Worm (Caenorhabditis elegans): ENCODE results near the gene col-151.
A peak's percentile ranks its signal among the peaks of the same experiment; 100 is the strongest.

col-151 gene

ce11 chrV:10395173-10395766, at the start of gene col-151, which contains the start of gene ugt-1:
TSS of gene col-151 (minus strand) at chrV:10395223.
TSS of gene ugt-1 (plus strand) at chrV:10395663.
- no peak for TF ChIP-seq unc-120 (tag; optimal IDR thresholded peaks at IDR 0.05; ENCODE audit: poor library complexity, severe bottlenecking)
- TF ChIP-seq M03D4.4 (tag; optimal IDR thresholded peaks at IDR 0.05) = no peak
- TF ChIP-seq ceh-83 (GFP tag; optimal IDR thresholded peaks at IDR 0.05) = no peak
- TF ChIP-seq ham-2 (GFP tag; optimal IDR thresholded peaks at IDR 0.05) = no peak
- no peak for TF ChIP-seq pha-4 (tag; optimal IDR thresholded peaks at IDR 0.05)
- no peak for TF ChIP-seq lsy-2 (tag; optimal IDR thresholded peaks at IDR 0.05)
- no peak for TF ChIP-seq snpc-4 (tag; optimal IDR thresholded peaks at IDR 0.05)
- no peak for TF ChIP-seq elt-1 (tag; optimal IDR thresholded peaks at IDR 0.05; ENCODE audit: borderline replicate concordance, insufficient read depth)
- TF ChIP-seq sptf-1 (tag; optimal IDR thresholded peaks at IDR 0.05) = no peak
- no peak for TF ChIP-seq unc-62 (GFP tag; optimal IDR thresholded peaks at IDR 0.05)
- no peak for TF ChIP-seq hlh-1 (tag; optimal IDR thresholded peaks at IDR 0.05)
- no peak for TF ChIP-seq bed-3 (GFP tag; optimal IDR thresholded peaks at IDR 0.05)
- no peak for TF ChIP-seq ceh-43 (GFP tag; optimal IDR thresholded peaks at IDR 0.05)
- TF ChIP-seq sem-2 (GFP tag; optimal IDR thresholded peaks at IDR 0.05) = no peak
- TF ChIP-seq tbx-8 (GFP tag; optimal IDR thresholded peaks at IDR 0.05) = no peak
- TF ChIP-seq mls-2 (tag; optimal IDR thresholded peaks at IDR 0.05) = no peak

DNA sequence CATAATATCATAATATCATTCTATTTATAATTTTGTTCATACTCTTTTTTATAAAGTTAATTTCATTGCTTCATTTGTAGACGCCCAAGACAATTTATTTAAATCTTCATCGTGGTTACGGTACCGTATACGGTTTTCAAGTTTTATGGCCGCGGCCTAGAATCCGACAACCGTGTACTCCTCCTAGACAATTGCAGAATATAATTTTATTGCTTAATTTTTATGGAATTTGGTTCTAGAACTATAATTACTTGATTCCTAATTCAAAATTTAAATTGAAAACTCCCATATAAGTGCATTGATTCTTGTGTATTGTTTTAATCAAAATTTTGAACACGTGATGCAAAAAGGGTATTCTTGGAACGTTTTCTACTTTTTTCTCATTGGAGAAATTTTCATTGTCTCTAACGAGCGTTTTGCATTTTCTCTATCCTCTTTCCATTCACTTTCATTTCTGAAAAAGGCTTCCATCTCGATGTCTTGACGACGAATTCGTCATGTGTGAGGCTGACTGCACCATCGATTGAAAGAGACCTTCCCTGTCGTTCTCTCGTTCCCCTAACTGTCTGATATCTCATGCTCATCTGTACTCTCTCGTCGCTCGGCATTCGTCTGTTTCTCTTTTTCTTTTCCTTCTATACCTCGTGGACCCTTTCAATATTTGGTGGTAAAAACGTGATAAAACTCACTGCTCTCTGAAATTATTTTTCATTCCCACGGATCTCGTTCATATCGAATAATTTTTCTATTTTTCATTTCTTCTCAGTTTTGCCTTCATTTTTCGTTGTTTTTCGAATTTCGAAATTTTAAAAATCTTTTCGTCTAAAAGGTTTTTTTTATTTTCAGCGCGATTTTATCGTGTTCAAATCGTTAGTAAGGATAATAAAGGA, 46.4 kb upstream of the col-151 start, which contains the start of gene pap-1:
Gene pap-1 (plus strand): TSS at position 840 of the 890 bp plus-strand sequence.
- TF ChIP-seq unc-120 (tag; optimal IDR thresholded peaks at IDR 0.05; ENCODE audit: poor library complexity, severe bottlenecking) = peak; percentile 8
- TF ChIP-seq nhr-2 (tag; optimal IDR thresholded peaks at IDR 0.05) = no peak
- TF ChIP-seq lsy-2 (tag; optimal IDR thresholded peaks at IDR 0.05) = peak; percentile 61

DNA sequence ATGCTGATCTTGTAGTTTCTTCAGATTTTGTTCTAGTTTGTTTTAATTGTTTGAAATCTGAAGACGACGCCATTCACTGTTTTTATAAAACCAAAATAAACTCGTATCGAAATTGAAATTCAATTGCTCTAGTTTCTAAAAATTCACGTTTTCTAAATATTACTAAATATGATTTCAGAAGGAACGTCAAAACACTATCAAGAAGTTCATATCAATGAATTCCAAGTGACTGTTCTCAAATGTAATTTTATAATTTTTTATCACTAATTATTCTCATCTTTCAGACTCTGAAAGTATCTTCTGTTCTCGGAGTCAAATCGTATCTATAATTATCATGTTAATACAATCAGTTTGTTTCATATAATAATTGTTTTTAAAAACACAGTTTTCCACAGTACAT, 45.7 kb upstream of the col-151 start, which contains the start of gene snf-10:
Gene snf-10 (minus strand): TSS at position 101 of the 400 bp plus-strand sequence.
- TF ChIP-seq elt-1 (tag; optimal IDR thresholded peaks at IDR 0.05; ENCODE audit: borderline replicate concordance, insufficient read depth) = no peak
- TF ChIP-seq lin-32 (GFP tag; optimal IDR thresholded peaks at IDR 0.05) = no peak
- TF ChIP-seq elt-3 (tag; optimal IDR thresholded peaks at IDR 0.05) = no peak
- TF ChIP-seq mab-5 (tag; optimal IDR thresholded peaks at IDR 0.05) = no peak
- TF ChIP-seq zip-8 (tag; optimal IDR thresholded peaks at IDR 0.05) = no peak
- TF ChIP-seq blmp-1 (tag; optimal IDR thresholded peaks at IDR 0.05) = no peak

DNA sequence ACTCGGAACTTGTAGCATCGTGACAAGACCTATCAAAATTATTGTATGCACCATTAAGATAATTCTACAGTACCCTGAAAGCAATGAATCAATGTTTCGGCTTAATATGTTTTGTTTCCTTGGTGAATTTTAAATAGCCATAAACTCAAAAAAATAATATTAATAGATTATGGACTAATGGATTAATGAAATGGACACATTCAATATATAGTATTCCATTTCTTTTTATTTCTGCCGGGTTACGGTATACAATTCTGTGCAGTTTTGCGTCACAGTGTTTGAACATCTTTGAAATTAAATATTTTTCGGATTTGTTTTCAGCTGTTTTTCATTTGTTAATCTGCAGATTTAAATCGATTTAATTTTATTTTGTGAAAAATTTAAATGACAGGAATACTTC, 41.6 kb upstream of the col-151 start, which contains the start of gene set-22:
Gene set-22 (plus strand): TSS at position 301 of the 400 bp plus-strand sequence.
- no peak for TF ChIP-seq pha-4 (tag; optimal IDR thresholded peaks at IDR 0.05)
- TF ChIP-seq nhr-28 (tag; optimal IDR thresholded peaks at IDR 0.05) = no peak
- TF ChIP-seq unc-62 (GFP tag; optimal IDR thresholded peaks at IDR 0.05) = no peak
- no peak for TF ChIP-seq mls-2 (tag; optimal IDR thresholded peaks at IDR 0.05)
- TF ChIP-seq elt-3 (tag; optimal IDR thresholded peaks at IDR 0.05) = no peak
- no peak for TF ChIP-seq lin-32 (GFP tag; optimal IDR thresholded peaks at IDR 0.05)
- TF ChIP-seq ceh-39 (tag; optimal IDR thresholded peaks at IDR 0.05) = no peak
- no peak for TF ChIP-seq ceh-43 (GFP tag; optimal IDR thresholded peaks at IDR 0.05)
- TF ChIP-seq lsy-2 (tag; optimal IDR thresholded peaks at IDR 0.05) = no peak
- TF ChIP-seq ztf-11 (tag; optimal IDR thresholded peaks at IDR 0.05) = no peak
- TF ChIP-seq sem-2 (GFP tag; optimal IDR thresholded peaks at IDR 0.05) = no peak
- no peak for TF ChIP-seq unc-120 (tag; optimal IDR thresholded peaks at IDR 0.05; ENCODE audit: poor library complexity, severe bottlenecking)
- no peak for TF ChIP-seq bed-3 (GFP tag; optimal IDR thresholded peaks at IDR 0.05)
- TF ChIP-seq ces-1 (GFP tag; optimal IDR thresholded peaks at IDR 0.05) = no peak
- no peak for TF ChIP-seq unc-39 (tag; optimal IDR thresholded peaks at IDR 0.05)
- TF ChIP-seq ceh-83 (GFP tag; optimal IDR thresholded peaks at IDR 0.05) = no peak
- no peak for TF ChIP-seq ham-2 (GFP tag; optimal IDR thresholded peaks at IDR 0.05)
- no peak for TF ChIP-seq elt-1 (tag; optimal IDR thresholded peaks at IDR 0.05; ENCODE audit: borderline replicate concordance, insufficient read depth)
- TF ChIP-seq blmp-1 (tag; optimal IDR thresholded peaks at IDR 0.05) = no peak
- TF ChIP-seq mab-5 (tag; optimal IDR thresholded peaks at IDR 0.05) = no peak

- no peak for TF ChIP-seq blmp-1 (tag; optimal IDR thresholded peaks at IDR 0.05)
Observed at ce11 chrV:10435198-10435597, 40.2 kb upstream of the col-151 start.

Data from whole organism, mixed stage, embryonic.